Worm (Caenorhabditis elegans): Measurements from ENCODE around the gene dhs-21.

dhs-21 gene

ce11 chrV:12696790-12697189, 36.7 kb downstream of the dhs-21 start:
- no peak for TF ChIP-seq eyg-1 (tag; optimal IDR thresholded peaks at IDR 0.05)
- TF ChIP-seq lin-11 (tag; optimal IDR thresholded peaks at IDR 0.05) = no peak
- no peak for TF ChIP-seq pax-1 (tag; optimal IDR thresholded peaks at IDR 0.05)
- no peak for TF ChIP-seq ref-2 (tag; optimal IDR thresholded peaks at IDR 0.05)
- no peak for TF ChIP-seq C38D4.7 (GFP tag; optimal IDR thresholded peaks at IDR 0.05)
- no peak for TF ChIP-seq hlh-6 (tag; optimal IDR thresholded peaks at IDR 0.05)
- TF ChIP-seq ceh-45 (GFP tag; IDR thresholded peaks at IDR 0.05) = no peak
- no peak for TF ChIP-seq pag-3 (tag; optimal IDR thresholded peaks at IDR 0.05; ENCODE audit: borderline replicate concordance)
- no peak for TF ChIP-seq ceh-34 (tag; optimal IDR thresholded peaks at IDR 0.05)
- no peak for TF ChIP-seq pqm-1 (tag; optimal IDR thresholded peaks at IDR 0.05)
- no peak for TF ChIP-seq npax-4 (tag; optimal IDR thresholded peaks at IDR 0.05)
- no peak for TF ChIP-seq zip-5 (tag; optimal IDR thresholded peaks at IDR 0.05)
- TF ChIP-seq nhr-232 (tag; optimal IDR thresholded peaks at IDR 0.05) = no peak
- no peak for TF ChIP-seq sox-2 (GFP tag; IDR thresholded peaks at IDR 0.05)
- no peak for TF ChIP-seq hlh-15 (tag; optimal IDR thresholded peaks at IDR 0.05)

- no peak for TF ChIP-seq K02D7.2 (tag; optimal IDR thresholded peaks at IDR 0.05)
- no peak for TF ChIP-seq C38D4.7 (GFP tag; optimal IDR thresholded peaks at IDR 0.05)
- TF ChIP-seq pha-2 (tag; optimal IDR thresholded peaks at IDR 0.05) = no peak
- no peak for TF ChIP-seq dve-1 (tag; optimal IDR thresholded peaks at IDR 0.05)
- TF ChIP-seq ceh-24 (tag; optimal IDR thresholded peaks at IDR 0.05) = no peak
- no peak for TF ChIP-seq ceh-6 (GFP tag; optimal IDR thresholded peaks at IDR 0.05)
- no peak for TF ChIP-seq tbx-2 (tag; optimal IDR thresholded peaks at IDR 0.05)
- no peak for TF ChIP-seq ztf-16 (tag; optimal IDR thresholded peaks at IDR 0.05)
- TF ChIP-seq gmeb-2 (tag; optimal IDR thresholded peaks at IDR 0.05) = no peak
- no peak for TF ChIP-seq F13H6.1 (tag; optimal IDR thresholded peaks at IDR 0.05)
These were observed 37.5 kb downstream of the dhs-21 start, which contains the start of gene K10C8.4 for ce11 chrV:12695968-12696367. K10C8.4 (plus strand) TSS chrV:12696268.

ce11 chrV:12695155-12695554, 38.3 kb downstream of the dhs-21 start, which contains the start of gene parn-1:
parn-1 (minus strand) TSS chrV:12695255.
- TF ChIP-seq hlh-13 (GFP tag; optimal IDR thresholded peaks at IDR 0.05) = no peak
- TF ChIP-seq fkh-10 (GFP tag; optimal IDR thresholded peaks at IDR 0.05) = no peak
- no peak for TF ChIP-seq npax-4 (tag; optimal IDR thresholded peaks at IDR 0.05)
- no peak for TF ChIP-seq ceh-48 (tag; optimal IDR thresholded peaks at IDR 0.05)
- no peak for TF ChIP-seq nhr-232 (tag; optimal IDR thresholded peaks at IDR 0.05)
- no peak for TF ChIP-seq madf-2 (tag; optimal IDR thresholded peaks at IDR 0.05)
- TF ChIP-seq lin-11 (tag; optimal IDR thresholded peaks at IDR 0.05) = no peak
- TF ChIP-seq hlh-15 (tag; optimal IDR thresholded peaks at IDR 0.05) = no peak
- TF ChIP-seq tbx-7 (tag; optimal IDR thresholded peaks at IDR 0.05) = no peak
- no peak for TF ChIP-seq ceh-6 (GFP tag; optimal IDR thresholded peaks at IDR 0.05)
- TF ChIP-seq fkh-6 (tag; optimal IDR thresholded peaks at IDR 0.05) = no peak
- TF ChIP-seq T23F11.4 (GFP tag; optimal IDR thresholded peaks at IDR 0.05) = no peak
- TF ChIP-seq elt-2 (tag; optimal IDR thresholded peaks at IDR 0.05) = no peak

- TF ChIP-seq rnt-1 (tag; optimal IDR thresholded peaks at IDR 0.05) = no peak
These were observed 50.2 kb downstream of the dhs-21 start for ce11 chrV:12683205-12683604.

Measured in whole organism, late embryonic.